Worm (Caenorhabditis elegans) whole organism, mixed stage, embryonic: ENCODE measurements around the gene pycr-4.

Experiments used
- M03D4.4 ChIP-seq: sonication (generic microtip); optimal IDR thresholded peaks from 2 replicates; lab custom pipeline; 2017; ENCODE audit warnings: mild to moderate bottlenecking, missing genetic modification characterization, missing compliant biosample characterization
- bed-3 ChIP-seq: fragments of 200-800 bp; sonication (Bioruptor generic); optimal IDR thresholded peaks from 3 replicates; lab custom pipeline; 2018; ENCODE audit warnings: mild to moderate bottlenecking, missing genetic modification characterization, moderate library complexity, missing compliant biosample characterization
- blmp-1 ChIP-seq: fragments of 150-350 bp; optimal IDR thresholded peaks from 2 replicates; lab custom pipeline; 2014; ENCODE audit warnings: missing biosample characterization, missing genetic modification characterization
- ceh-39 ChIP-seq: fragments of 150-350 bp; optimal IDR thresholded peaks from 2 replicates; lab custom pipeline; 2014; ENCODE audit warnings: missing biosample characterization, missing genetic modification characterization
- ceh-43 ChIP-seq: fragments of 200-800 bp; sonication (Bioruptor generic); optimal IDR thresholded peaks from 2 replicates; lab custom pipeline; 2018; ENCODE audit warnings: mild to moderate bottlenecking, missing genetic modification characterization, moderate library complexity, missing compliant biosample characterization
- ceh-83 ChIP-seq: fragments of 200-800 bp; sonication (Bioruptor generic); optimal IDR thresholded peaks from 2 replicates; lab custom pipeline; 2018; ENCODE audit warnings: mild to moderate bottlenecking, missing genetic modification characterization, missing compliant biosample characterization
- ces-1 ChIP-seq: fragments of 150-350 bp; optimal IDR thresholded peaks from 2 replicates; lab custom pipeline; 2014; ENCODE audit warnings: missing biosample characterization, missing genetic modification reagents, missing genetic modification characterization
- cnd-1 ChIP-seq: fragments of 200-800 bp; sonication (Bioruptor generic); optimal IDR thresholded peaks from 2 replicates; lab custom pipeline; 2018; ENCODE audit warnings: mild to moderate bottlenecking, missing genetic modification characterization, missing compliant biosample characterization
- drap-1 ChIP-seq: fragments of 200-800 bp; sonication (Bioruptor generic); optimal IDR thresholded peaks from 3 replicates; lab custom pipeline; 2018; ENCODE audit warnings: mild to moderate bottlenecking, missing genetic modification characterization, missing compliant biosample characterization
- elt-1 ChIP-seq: sonication (generic microtip); optimal IDR thresholded peaks from 2 replicates; lab custom pipeline; 2017; ENCODE audit warnings: missing genetic modification characterization, mild to moderate bottlenecking, missing compliant biosample characterization, antibody characterized with exemption, moderate library complexity, borderline replicate concordance; ENCODE audit not compliant: insufficient read depth
- elt-3 ChIP-seq: fragments of 150-350 bp; optimal IDR thresholded peaks from 2 replicates; lab custom pipeline; 2014; ENCODE audit warnings: missing biosample characterization, missing genetic modification characterization
- flh-1 ChIP-seq: fragments of 200-800 bp; sonication (Bioruptor generic); optimal IDR thresholded peaks from 2 replicates; lab custom pipeline; 2018; ENCODE audit warnings: mild to moderate bottlenecking, missing genetic modification characterization, moderate library complexity, missing compliant biosample characterization
- ham-2 ChIP-seq: fragments of 200-800 bp; sonication (Bioruptor generic); optimal IDR thresholded peaks from 2 replicates; lab custom pipeline; 2018; ENCODE audit warnings: mild to moderate bottlenecking, missing genetic modification characterization, missing compliant biosample characterization
- hlh-1 ChIP-seq: fragments of 150-350 bp; optimal IDR thresholded peaks from 2 replicates; lab custom pipeline; 2014; ENCODE audit warnings: missing biosample characterization, missing genetic modification reagents, missing genetic modification characterization
- lin-13 ChIP-seq: fragments of 150-350 bp; optimal IDR thresholded peaks from 2 replicates; lab custom pipeline; 2014; ENCODE audit warnings: missing biosample characterization, missing genetic modification characterization
- lin-32 ChIP-seq: fragments of 200-800 bp; sonication (Bioruptor generic); optimal IDR thresholded peaks from 2 replicates; lab custom pipeline; 2018; ENCODE audit warnings: mild to moderate bottlenecking, missing genetic modification characterization, missing compliant biosample characterization
- lsy-2 ChIP-seq: fragments of 150-350 bp; optimal IDR thresholded peaks from 2 replicates; lab custom pipeline; 2014; ENCODE audit warnings: missing biosample characterization, missing genetic modification characterization
- mab-5 ChIP-seq: fragments of 150-350 bp; optimal IDR thresholded peaks from 2 replicates; lab custom pipeline; 2014; ENCODE audit warnings: missing biosample characterization, missing genetic modification characterization
- mep-1 ChIP-seq: fragments of 150-350 bp; optimal IDR thresholded peaks from 2 replicates; lab custom pipeline; 2017; ENCODE audit warnings: missing biosample characterization, missing genetic modification reagents, missing genetic modification characterization, inconsistent platforms
- mls-2 ChIP-seq: sonication (generic microtip); optimal IDR thresholded peaks from 2 replicates; lab custom pipeline; 2016; ENCODE audit warnings: mild to moderate bottlenecking, missing genetic modification characterization, moderate library complexity, missing compliant biosample characterization
- nhr-12 ChIP-seq: fragments of 150-350 bp; optimal IDR thresholded peaks from 2 replicates; lab custom pipeline; 2014; ENCODE audit warnings: missing biosample characterization, missing genetic modification characterization
- nhr-2 ChIP-seq: fragments of 150-350 bp; optimal IDR thresholded peaks from 2 replicates; lab custom pipeline; 2014; ENCODE audit warnings: missing biosample characterization, missing genetic modification characterization
- nhr-237 ChIP-seq: fragments of 150-350 bp; optimal IDR thresholded peaks from 2 replicates; lab custom pipeline; 2014; ENCODE audit warnings: missing biosample characterization, missing genetic modification characterization
- nhr-28 ChIP-seq: fragments of 150-350 bp; optimal IDR thresholded peaks from 2 replicates; lab custom pipeline; 2014; ENCODE audit warnings: missing biosample characterization, missing genetic modification characterization
- nhr-76 ChIP-seq: sonication (generic microtip); optimal IDR thresholded peaks from 2 replicates; lab custom pipeline; 2017; ENCODE audit warnings: missing biosample characterization, missing genetic modification characterization
- pha-4 ChIP-seq: fragments of 150-350 bp; optimal IDR thresholded peaks from 2 replicates; lab custom pipeline; 2018; ENCODE audit warnings: missing biosample characterization, missing genetic modification reagents, missing genetic modification characterization
- sem-2 ChIP-seq: fragments of 200-800 bp; sonication (Bioruptor generic); optimal IDR thresholded peaks from 2 replicates; lab custom pipeline; 2018; ENCODE audit warnings: mild to moderate bottlenecking, missing genetic modification characterization, missing compliant biosample characterization
- snpc-4 ChIP-seq: fragments of 150-350 bp; optimal IDR thresholded peaks from 2 replicates; lab custom pipeline; 2014; ENCODE audit warnings: missing biosample characterization, missing genetic modification characterization
- sptf-1 ChIP-seq: sonication (generic microtip); optimal IDR thresholded peaks from 2 replicates; lab custom pipeline; 2017; ENCODE audit warnings: mild to moderate bottlenecking, missing genetic modification characterization, moderate library complexity, missing compliant biosample characterization
- tbx-8 ChIP-seq: fragments of 200-800 bp; sonication (Bioruptor generic); optimal IDR thresholded peaks from 2 replicates; lab custom pipeline; 2018; ENCODE audit warnings: mild to moderate bottlenecking, missing genetic modification characterization, moderate library complexity, missing compliant biosample characterization
- unc-120 ChIP-seq: sonication (generic microtip); optimal IDR thresholded peaks from 2 replicates; lab custom pipeline; 2017; ENCODE audit warnings: missing genetic modification characterization, missing compliant biosample characterization; ENCODE audit not compliant: poor library complexity, severe bottlenecking
- unc-39 ChIP-seq: fragments of 150-350 bp; optimal IDR thresholded peaks from 2 replicates; lab custom pipeline; 2014; ENCODE audit warnings: missing biosample characterization, missing genetic modification characterization
- unc-62 ChIP-seq: fragments of 150-350 bp; optimal IDR thresholded peaks from 2 replicates; lab custom pipeline; 2014; ENCODE audit warnings: missing biosample characterization, missing genetic modification reagents, missing genetic modification characterization
- zip-8 ChIP-seq: fragments of 150-350 bp; optimal IDR thresholded peaks from 2 replicates; lab custom pipeline; 2014; ENCODE audit warnings: missing biosample characterization, missing genetic modification characterization
- ztf-11 ChIP-seq: fragments of 150-350 bp; optimal IDR thresholded peaks from 2 replicates; lab custom pipeline; 2014; ENCODE audit warnings: missing biosample characterization, missing genetic modification characterization

The pycr-4 gene

ce11 chrIV:7439377-7439776, 37.7 kb downstream of the pycr-4 start:
- TF ChIP-seq M03D4.4 (tag; lab: Kevin White, UChicago), result no peak
- no peak for TF ChIP-seq cnd-1 (tag; lab: Kevin White, UChicago)
- no peak for TF ChIP-seq lin-32 (GFP tag; lab: Kevin White, UChicago)
- TF ChIP-seq mab-5 (tag; lab: Kevin White, UChicago), result no peak
- no peak for TF ChIP-seq ces-1
- TF ChIP-seq unc-39 (tag; lab: Kevin White, UChicago), result no peak
- no peak for TF ChIP-seq unc-120
- no peak for TF ChIP-seq blmp-1 (tag; lab: Kevin White, UChicago)
- no peak for TF ChIP-seq snpc-4
- no peak for TF ChIP-seq hlh-1 (tag; lab: Kevin White, UChicago)
- no peak for TF ChIP-seq sptf-1 (tag; lab: Kevin White, UChicago)
- TF ChIP-seq elt-3 (tag; lab: Kevin White, UChicago), result no peak
- no peak for TF ChIP-seq sem-2 (GFP tag; lab: Kevin White, UChicago)
- no peak for TF ChIP-seq elt-1 (tag; lab: Kevin White, UChicago)
- no peak for TF ChIP-seq ceh-83 (GFP tag; lab: Kevin White, UChicago)
- TF ChIP-seq nhr-2 (tag; lab: Kevin White, UChicago), result no peak
- TF ChIP-seq mls-2 (tag; lab: Kevin White, UChicago), result no peak
- no peak for TF ChIP-seq ceh-39
- no peak for TF ChIP-seq mep-1

- TF ChIP-seq mab-5 (tag; lab: Kevin White, UChicago) (no peak), drap-1 (GFP tag; lab: Kevin White, UChicago) (no peak), unc-62 (GFP tag; lab: Kevin White, UChicago) (no peak), ceh-39 (no peak), unc-120 (no peak), M03D4.4 (tag; lab: Kevin White, UChicago) (no peak), nhr-28 (tag; lab: Kevin White, UChicago) (no peak), blmp-1 (tag; lab: Kevin White, UChicago) (no peak), elt-1 (tag; lab: Kevin White, UChicago) (no peak), lin-13 (tag; lab: Kevin White, UChicago) (no peak), ces-1 (no peak), ham-2 (GFP tag; lab: Kevin White, UChicago) (no peak), nhr-237 (no peak), nhr-12 (tag; lab: Kevin White, UChicago) (no peak), sem-2 (GFP tag; lab: Kevin White, UChicago) (no peak), ceh-43 (no peak), zip-8 (tag; lab: Kevin White, UChicago) (no peak)
These were observed 43.2 kb downstream of the pycr-4 start, which contains the start of gene B0496.11 for ce11 chrIV:7433858-7434257. B0496.11 (minus strand) TSS chrIV:7433958.

ce11 chrIV:7428998-7429397, 48.1 kb downstream of the pycr-4 start:
- TF ChIP-seq blmp-1 (tag; lab: Kevin White, UChicago) (no peak), ceh-83 (GFP tag; lab: Kevin White, UChicago) (no peak), nhr-76 (no peak), lsy-2 (tag; lab: Kevin White, UChicago) (no peak), snpc-4 (no peak), unc-120 (peak; percentile 57), sem-2 (GFP tag; lab: Kevin White, UChicago) (no peak), mep-1 (no peak), unc-62 (GFP tag; lab: Kevin White, UChicago) (peak; percentile 61), hlh-1 (tag; lab: Kevin White, UChicago) (peak; percentile 86), unc-39 (tag; lab: Kevin White, UChicago) (no peak), drap-1 (GFP tag; lab: Kevin White, UChicago) (no peak), elt-1 (tag; lab: Kevin White, UChicago) (no peak), tbx-8 (no peak), ham-2 (GFP tag; lab: Kevin White, UChicago) (no peak), mab-5 (tag; lab: Kevin White, UChicago) (no peak), lin-32 (GFP tag; lab: Kevin White, UChicago) (no peak), ceh-39 (no peak)

ce11 chrIV:7428347-7428746, 48.8 kb downstream of the pycr-4 start:
- no peak for TF ChIP-seq mab-5 (tag; lab: Kevin White, UChicago)
- TF ChIP-seq zip-8 (tag; lab: Kevin White, UChicago), result no peak
- no peak for TF ChIP-seq pha-4 (tag; lab: Kevin White, UChicago)
- TF ChIP-seq unc-62 (GFP tag; lab: Kevin White, UChicago), result no peak
- no peak for TF ChIP-seq elt-3 (tag; lab: Kevin White, UChicago)
- no peak for TF ChIP-seq ztf-11 (tag; lab: Kevin White, UChicago)
- no peak for TF ChIP-seq ceh-43
- TF ChIP-seq nhr-2 (tag; lab: Kevin White, UChicago), result no peak
- TF ChIP-seq flh-1, result no peak
- no peak for TF ChIP-seq elt-1 (tag; lab: Kevin White, UChicago)
- no peak for TF ChIP-seq bed-3 (GFP tag; lab: Kevin White, UChicago)
- TF ChIP-seq ham-2 (GFP tag; lab: Kevin White, UChicago), result no peak
- no peak for TF ChIP-seq nhr-28 (tag; lab: Kevin White, UChicago)
- TF ChIP-seq mls-2 (tag; lab: Kevin White, UChicago), result no peak
- no peak for TF ChIP-seq M03D4.4 (tag; lab: Kevin White, UChicago)
- TF ChIP-seq drap-1 (GFP tag; lab: Kevin White, UChicago), result no peak
- no peak for TF ChIP-seq unc-39 (tag; lab: Kevin White, UChicago)
- no peak for TF ChIP-seq tbx-8
- no peak for TF ChIP-seq ceh-83 (GFP tag; lab: Kevin White, UChicago)
- no peak for TF ChIP-seq lin-13 (tag; lab: Kevin White, UChicago)
